Fruit fly (Drosophila melanogaster) whole organism, embryonic: ENCODE measurements around the gene CG10730.

Experiments
- Antp ChIP-seq: fragments of 200-800 bp; sonication (Bioruptor generic); optimal IDR thresholded peaks from 3 replicates; lab custom pipeline; 2016; ENCODE audit warnings: missing biosample characterization, missing genetic modification characterization
- CG10147 ChIP-seq: fragments of 200-800 bp; sonication (Bioruptor generic); optimal IDR thresholded peaks from 2 replicates; lab custom pipeline; 2019; ENCODE audit warnings: missing biosample characterization, mild to moderate bottlenecking, missing genetic modification characterization, moderate library complexity
- CG10654 ChIP-seq: fragments of 200-800 bp; sonication (Bioruptor generic); optimal IDR thresholded peaks from 2 replicates; lab custom pipeline; 2016; ENCODE audit warnings: missing biosample characterization, missing genetic modification characterization
- CG11085 ChIP-seq: fragments of 200-800 bp; sonication (Bioruptor generic); IDR thresholded peaks from 2 replicates; pipeline ENCODE4 v1.3.6; 2022; ENCODE audit warnings: missing biosample characterization, missing genetic modification characterization
- CG11695 ChIP-seq: fragments of 200-800 bp; sonication (Bioruptor generic); IDR thresholded peaks from 3 replicates; pipeline ENCODE4 v1.3.6; 2022; ENCODE audit warnings: missing biosample characterization, missing genetic modification characterization
- CG12155 ChIP-seq: fragments of 200-800 bp; sonication (Bioruptor generic); optimal IDR thresholded peaks from 3 replicates; lab custom pipeline; 2016; ENCODE audit warnings: missing biosample characterization, missing genetic modification characterization
- CG14667 ChIP-seq: fragments of 200-800 bp; sonication (Bioruptor generic); IDR thresholded peaks from 2 replicates; pipeline ENCODE4 v1.3.6; 2022; ENCODE audit warnings: missing biosample characterization, missing genetic modification characterization
- CG15696 ChIP-seq: fragments of 200-800 bp; sonication (Bioruptor generic); optimal IDR thresholded peaks from 2 replicates; lab custom pipeline; 2019; ENCODE audit warnings: missing biosample characterization, mild to moderate bottlenecking, missing genetic modification characterization, moderate library complexity
- CG1602 ChIP-seq: fragments of 200-800 bp; sonication (Bioruptor generic); optimal IDR thresholded peaks from 3 replicates; lab custom pipeline; 2016; ENCODE audit warnings: missing biosample characterization, missing genetic modification characterization
- CG17359 ChIP-seq: fragments of 200-800 bp; sonication (Bioruptor generic); optimal IDR thresholded peaks from 3 replicates; lab custom pipeline; 2018; ENCODE audit warnings: missing biosample characterization, mild to moderate bottlenecking, missing genetic modification characterization, moderate library complexity
- CG2120 ChIP-seq: fragments of 200-800 bp; sonication (Bioruptor generic); optimal IDR thresholded peaks from 3 replicates; lab custom pipeline; 2016; ENCODE audit warnings: missing biosample characterization, missing genetic modification characterization
- CG2129 ChIP-seq: fragments of 200-800 bp; sonication (Bioruptor generic); IDR thresholded peaks from 2 replicates; pipeline ENCODE4 v1.3.6; 2022; ENCODE audit warnings: missing biosample characterization, missing genetic modification characterization; ENCODE audit not compliant: partially characterized antibody
- CG32772 ChIP-seq: fragments of 200-800 bp; sonication (Bioruptor generic); IDR thresholded peaks from 2 replicates; pipeline ENCODE4 v1.3.6; 2022; ENCODE audit warnings: missing biosample characterization, missing genetic modification characterization
- CG42726 ChIP-seq: fragments of 200-800 bp; sonication (Bioruptor generic); IDR thresholded peaks from 2 replicates; pipeline ENCODE4 v1.3.6; 2022; ENCODE audit warnings: missing biosample characterization, missing genetic modification characterization; ENCODE audit not compliant: partially characterized antibody
- CG6765 ChIP-seq: fragments of 200-800 bp; sonication (Bioruptor generic); optimal IDR thresholded peaks from 3 replicates; lab custom pipeline; 2017; ENCODE audit warnings: missing biosample characterization, mild to moderate bottlenecking, missing genetic modification characterization
- CG8478 ChIP-seq: fragments of >200 bp; optimal IDR thresholded peaks from 2 replicates; lab custom pipeline; 2018
- Doc2 ChIP-seq: fragments of 200-800 bp; sonication (Bioruptor generic); IDR thresholded peaks from 2 replicates; pipeline ENCODE4 v1.3.6; 2022; ENCODE audit warnings: missing biosample characterization, missing genetic modification characterization
- Doc3 ChIP-seq: fragments of 200-800 bp; sonication (Bioruptor generic); IDR thresholded peaks from 3 replicates; pipeline ENCODE4 v1.3.6; 2022; ENCODE audit warnings: missing biosample characterization, missing genetic modification characterization; ENCODE audit not compliant: partially characterized antibody
- Fer1 ChIP-seq: fragments of 200-800 bp; sonication (Bioruptor generic); optimal IDR thresholded peaks from 2 replicates; lab custom pipeline; 2017; ENCODE audit warnings: missing biosample characterization, mild to moderate bottlenecking, missing genetic modification characterization
- Hmx ChIP-seq: fragments of 200-800 bp; sonication (Bioruptor generic); optimal IDR thresholded peaks from 2 replicates; lab custom pipeline; 2016; ENCODE audit warnings: missing biosample characterization, missing genetic modification characterization
- MTF-1 ChIP-seq: fragments of 200-800 bp; sonication (Bioruptor generic); optimal IDR thresholded peaks from 2 replicates; lab custom pipeline; 2018; ENCODE audit warnings: missing biosample characterization, mild to moderate bottlenecking, missing genetic modification characterization, borderline replicate concordance
- NC2α ChIP-seq: fragments of 200-800 bp; sonication (Bioruptor generic); optimal IDR thresholded peaks from 2 replicates; lab custom pipeline; 2016; ENCODE audit warnings: missing biosample characterization, missing genetic modification characterization
- Nf-YA ChIP-seq: fragments of 200-800 bp; sonication (Bioruptor generic); IDR thresholded peaks from 2 replicates; pipeline ENCODE4 v1.3.6; 2022; ENCODE audit warnings: missing biosample characterization, missing genetic modification characterization
- NfI ChIP-seq: fragments of 200-800 bp; sonication (Bioruptor generic); optimal IDR thresholded peaks from 3 replicates; lab custom pipeline; 2018; ENCODE audit warnings: missing biosample characterization, mild to moderate bottlenecking, missing genetic modification characterization, moderate library complexity
- ab ChIP-seq: fragments of 200-800 bp; sonication (Bioruptor generic); optimal IDR thresholded peaks from 2 replicates; lab custom pipeline; 2016; ENCODE audit warnings: missing biosample characterization, missing genetic modification characterization
- ac ChIP-seq: fragments of 200-800 bp; sonication (Bioruptor generic); optimal IDR thresholded peaks from 3 replicates; lab custom pipeline; 2017; ENCODE audit warnings: missing biosample characterization, mild to moderate bottlenecking, missing genetic modification characterization
- bbx ChIP-seq: fragments of 200-800 bp; sonication (Bioruptor generic); IDR thresholded peaks from 2 replicates; pipeline ENCODE4 v1.3.6; 2022; ENCODE audit warnings: missing biosample characterization, missing genetic modification characterization; ENCODE audit not compliant: partially characterized antibody
- bowl ChIP-seq: fragments of 200-800 bp; sonication (Bioruptor generic); IDR thresholded peaks from 2 replicates; pipeline ENCODE4 v1.3.6; 2022; ENCODE audit warnings: missing biosample characterization, missing genetic modification characterization
- bsh ChIP-seq, 2 experiments: fragments of 200-800 bp; sonication (Bioruptor generic); optimal IDR thresholded peaks; 2 replicates each; lab custom pipeline; 2017 to 2018; ENCODE audit warnings: mild to moderate bottlenecking in 2 of 2, missing biosample characterization in 2 of 2, missing genetic modification characterization in 2 of 2, moderate library complexity in 1 of 2
- croc ChIP-seq: fragments of 200-800 bp; sonication (Bioruptor generic); conservative IDR thresholded peaks from 3 replicates; pipeline ENCODE4 v1.3.6; 2022; ENCODE audit warnings: missing biosample characterization, missing genetic modification characterization
- crol ChIP-seq: fragments of 200-800 bp; sonication (Bioruptor generic); IDR thresholded peaks from 2 replicates; pipeline ENCODE4 v1.3.6; 2022; ENCODE audit warnings: missing biosample characterization, missing genetic modification characterization
- dati ChIP-seq: fragments of 200-800 bp; sonication (Bioruptor generic); IDR thresholded peaks from 2 replicates; pipeline ENCODE4 v1.3.6; 2022; ENCODE audit warnings: missing biosample characterization, missing genetic modification characterization
- exex ChIP-seq: fragments of 200-800 bp; sonication (Bioruptor generic); optimal IDR thresholded peaks from 4 replicates; lab custom pipeline; 2018; ENCODE audit warnings: missing biosample characterization, mild to moderate bottlenecking, missing genetic modification characterization, moderate library complexity
- gsb-n ChIP-seq: fragments of 200-800 bp; sonication (Bioruptor generic); optimal IDR thresholded peaks from 3 replicates; lab custom pipeline; 2018; ENCODE audit warnings: missing biosample characterization, mild to moderate bottlenecking, missing genetic modification characterization
- hth ChIP-seq: fragments of >200 bp; optimal IDR thresholded peaks from 2 replicates; lab custom pipeline; 2017; ENCODE audit warnings: inconsistent platforms
- ind ChIP-seq: fragments of 200-800 bp; sonication (Bioruptor generic); optimal IDR thresholded peaks from 3 replicates; lab custom pipeline; 2016; ENCODE audit warnings: missing biosample characterization, missing genetic modification characterization
- nau ChIP-seq: fragments of 200-800 bp; sonication (Bioruptor generic); optimal IDR thresholded peaks from 3 replicates; lab custom pipeline; 2017; ENCODE audit warnings: missing biosample characterization, mild to moderate bottlenecking, missing genetic modification characterization, missing genetic modification reagents
- otp ChIP-seq: fragments of 200-800 bp; sonication (Bioruptor generic); IDR thresholded peaks from 3 replicates; pipeline ENCODE4, ENCODE4 v1.3.6; 2022; ENCODE audit warnings: missing biosample characterization, missing genetic modification characterization
- phol ChIP-seq: fragments of 200-800 bp; sonication (Bioruptor generic); optimal IDR thresholded peaks from 3 replicates; lab custom pipeline; 2018; ENCODE audit warnings: missing biosample characterization, mild to moderate bottlenecking, missing genetic modification characterization, moderate library complexity
- pnt ChIP-seq: fragments of 200-800 bp; sonication (Bioruptor generic); optimal IDR thresholded peaks from 3 replicates; lab custom pipeline; 2016; ENCODE audit warnings: missing biosample characterization, missing genetic modification characterization
- psq ChIP-seq: fragments of 200-800 bp; sonication (Bioruptor generic); optimal IDR thresholded peaks from 2 replicates; lab custom pipeline; 2017; ENCODE audit warnings: missing biosample characterization, missing genetic modification characterization
- repo ChIP-seq: fragments of 200-800 bp; sonication (Bioruptor generic); optimal IDR thresholded peaks from 2 replicates; lab custom pipeline; 2016; ENCODE audit warnings: missing biosample characterization, missing genetic modification characterization
- ro ChIP-seq: fragments of 200-800 bp; sonication (Bioruptor generic); IDR thresholded peaks from 2 replicates; pipeline ENCODE4 v1.3.6; 2022; ENCODE audit warnings: missing biosample characterization, missing genetic modification characterization
- scrt ChIP-seq: fragments of 200-800 bp; sonication (Bioruptor generic); optimal IDR thresholded peaks from 2 replicates; lab custom pipeline; 2018; ENCODE audit warnings: missing biosample characterization, mild to moderate bottlenecking, missing genetic modification characterization, moderate library complexity
- sens-2 ChIP-seq: fragments of 200-800 bp; sonication (Bioruptor generic); IDR thresholded peaks from 2 replicates; pipeline ENCODE4 v1.3.6; 2022; ENCODE audit warnings: missing biosample characterization, missing genetic modification characterization
- shn ChIP-seq: fragments of 200-800 bp; sonication (Bioruptor generic); optimal IDR thresholded peaks from 3 replicates; lab custom pipeline; 2016; ENCODE audit warnings: missing biosample characterization, missing genetic modification characterization
- vfl ChIP-seq: fragments of 200-800 bp; sonication (Bioruptor generic); optimal IDR thresholded peaks from 2 replicates; lab custom pipeline; 2016; ENCODE audit warnings: missing biosample characterization, missing genetic modification characterization
- zen ChIP-seq: fragments of 200-800 bp; sonication (Bioruptor generic); optimal IDR thresholded peaks from 3 replicates; lab custom pipeline; 2018; ENCODE audit warnings: missing biosample characterization, mild to moderate bottlenecking, missing genetic modification characterization, moderate library complexity
- zf30C ChIP-seq: fragments of 200-800 bp; sonication (Bioruptor generic); optimal IDR thresholded peaks from 3 replicates; lab custom pipeline; 2018; ENCODE audit warnings: missing biosample characterization, mild to moderate bottlenecking, missing genetic modification characterization
- zfh2 ChIP-seq: fragments of 200-800 bp; sonication (Bioruptor generic); optimal IDR thresholded peaks from 2 replicates; lab custom pipeline; 2016; ENCODE audit warnings: missing biosample characterization, missing genetic modification characterization

The CG10730 gene

DNA sequence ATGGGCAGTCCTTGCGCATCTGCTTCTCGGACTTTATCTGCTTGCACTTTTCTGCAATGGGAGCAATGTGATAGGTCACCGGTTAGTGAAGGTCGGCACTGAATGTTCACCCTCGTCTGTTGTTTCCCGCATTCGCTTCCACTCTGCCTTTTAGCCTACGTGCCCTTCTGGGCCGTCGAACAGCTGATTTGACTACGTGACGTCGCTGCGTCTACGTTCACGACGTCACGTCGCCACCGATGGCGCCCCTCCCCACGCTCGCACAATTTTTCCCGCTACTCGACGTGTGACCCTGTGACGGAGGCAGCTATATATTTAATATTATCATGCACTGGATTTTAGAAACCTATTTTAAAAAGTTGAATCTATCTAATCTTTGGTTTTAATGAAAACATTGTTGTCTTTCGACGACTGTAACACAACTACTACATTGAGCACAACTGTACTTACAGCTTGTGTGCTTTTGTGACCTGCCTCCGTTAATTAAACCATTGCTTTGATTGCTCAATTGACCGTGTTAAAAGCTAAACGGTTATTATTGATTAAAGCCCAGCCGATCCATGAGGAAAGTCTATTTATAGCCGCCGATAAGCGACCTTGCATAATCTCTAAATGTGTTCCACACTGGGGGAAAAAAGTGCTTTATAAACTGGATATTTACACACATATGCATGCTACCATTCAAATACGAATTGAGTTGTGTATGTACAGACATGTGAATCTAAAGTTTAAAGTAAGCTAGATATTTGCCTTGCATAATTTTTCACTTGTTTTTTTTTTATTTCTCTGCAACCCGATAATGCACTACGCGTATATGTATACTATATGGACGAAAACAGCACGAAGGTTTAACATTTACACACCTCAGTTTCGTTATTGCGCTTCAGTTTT lies 11.2 kb upstream of the CG10730 start (continued):
- TF ChIP-seq Antp (no peak), CG14667 (no peak), CG42726 (GFP tag; lab: Robert Waterston, UW) (no peak), otp (no peak), CG12155 (GFP tag; lab: Kevin White, UChicago) (no peak), bowl (GFP tag; lab: Robert Waterston, UW) (no peak), CG6765 (peak; percentile 18), CG1602 (GFP tag; lab: Kevin White, UChicago) (peak; percentile 10), hth (lab: Kevin White, UChicago) (no peak), ro (GFP tag; lab: Robert Waterston, UW) (no peak), CG2120 (GFP tag; lab: Kevin White, UChicago) (peak; percentile 19), zf30C (GFP tag; lab: Kevin White, UChicago) (peak; percentile 55), Hmx (GFP tag; lab: Kevin White, UChicago) (no peak), vfl (no peak), bsh (GFP tag; optimal IDR thresholded peaks at IDR 0.05; lab: Kevin White, UChicago) (peak in 1 of 2 experiments; percentile 19), Doc2 (GFP tag; lab: Robert Waterston, UW) (no peak), psq (GFP tag; lab: Kevin White, UChicago) (no peak), CG10654 (GFP tag; lab: Kevin White, UChicago) (no peak), CG11085 (no peak), ind (GFP tag; lab: Kevin White, UChicago) (no peak), pnt (GFP tag; lab: Kevin White, UChicago) (no peak), ab (no peak), NC2α (GFP tag; lab: Kevin White, UChicago) (no peak), CG32772 (GFP tag; lab: Robert Waterston, UW) (no peak), NfI (GFP tag; lab: Kevin White, UChicago) (no peak), CG11695 (GFP tag; lab: Robert Waterston, UW) (no peak), Doc3 (GFP tag; lab: Robert Waterston, UW) (no peak), sens-2 (no peak), exex (peak; percentile 77), zfh2 (GFP tag; lab: Kevin White, UChicago) (no peak), CG2129 (no peak), CG17359 (tag; lab: Kevin White, UChicago) (peak; percentile 27), phol (tag; lab: Kevin White, UChicago) (peak; percentile 5), scrt (no peak), zen (no peak), gsb-n (tag; lab: Kevin White, UChicago) (no peak), CG15696 (no peak), MTF-1 (GFP tag; lab: Kevin White, UChicago) (no peak), bbx (GFP tag; lab: Robert Waterston, UW) (no peak), shn (GFP tag; lab: Kevin White, UChicago) (no peak), CG8478 (lab: Kevin White, UChicago) (no peak), Fer1 (GFP tag; lab: Kevin White, UChicago) (no peak), CG10147 (peak; percentile 30), nau (GFP tag; lab: Kevin White, UChicago) (no peak), ac (GFP tag; lab: Kevin White, UChicago) (no peak), crol (GFP tag; lab: Robert Waterston, UW) (peak; percentile 58), Nf-YA (0 out of 2 replicates have a peak, but pooled peaks have one; percentile 24), dati (GFP tag; lab: Robert Waterston, UW) (no peak), croc (no peak), repo (GFP tag; lab: Kevin White, UChicago) (no peak)
